Fruit fly (Drosophila melanogaster) whole organism, embryonic: ENCODE measurements around the gene Ssl2.

Source experiments
- Adf1 ChIP-seq: fragments of 200-800 bp; sonication (Bioruptor generic); IDR thresholded peaks from 2 replicates; pipeline ENCODE4 v1.3.6; 2022; ENCODE audit warnings: missing biosample characterization, missing genetic modification characterization
- Aef1 ChIP-seq: fragments of 200-800 bp; sonication (Bioruptor generic); IDR thresholded peaks from 3 replicates; pipeline ENCODE4 v1.3.6; 2022; ENCODE audit warnings: missing biosample characterization, missing genetic modification characterization
- CG12104 ChIP-seq: fragments of 200-800 bp; sonication (Bioruptor generic); optimal IDR thresholded peaks from 3 replicates; lab custom pipeline; 2016; ENCODE audit warnings: missing biosample characterization, missing genetic modification characterization
- CG14050 ChIP-seq: fragments of 200-800 bp; sonication (Bioruptor generic); IDR thresholded peaks from 3 replicates; pipeline ENCODE4 v1.3.6; 2022; ENCODE audit warnings: missing biosample characterization, missing genetic modification characterization
- CG15073 ChIP-seq: fragments of 200-800 bp; sonication (Bioruptor generic); optimal IDR thresholded peaks from 2 replicates; lab custom pipeline; 2016; ENCODE audit warnings: missing biosample characterization, missing genetic modification characterization
- CG1603 ChIP-seq: fragments of 200-800 bp; sonication (Bioruptor generic); optimal IDR thresholded peaks from 2 replicates; lab custom pipeline; 2019; ENCODE audit warnings: missing biosample characterization, mild to moderate bottlenecking, missing genetic modification characterization, moderate library complexity
- CG17829 ChIP-seq: fragments of 200-800 bp; optimal IDR thresholded peaks from 2 replicates; lab custom pipeline; 2019; ENCODE audit warnings: missing biosample characterization, mild to moderate bottlenecking, missing genetic modification characterization, moderate library complexity
- CG1792 ChIP-seq: fragments of 200-800 bp; sonication (Bioruptor generic); optimal IDR thresholded peaks from 2 replicates; lab custom pipeline; 2016; ENCODE audit warnings: missing biosample characterization, missing genetic modification characterization
- CG18262 ChIP-seq: fragments of 200-800 bp; optimal IDR thresholded peaks from 3 replicates; lab custom pipeline; 2019; ENCODE audit warnings: missing biosample characterization, mild to moderate bottlenecking, missing genetic modification characterization, moderate library complexity
- CG2712 ChIP-seq: fragments of 200-800 bp; optimal IDR thresholded peaks from 3 replicates; lab custom pipeline; 2019; ENCODE audit warnings: missing biosample characterization, mild to moderate bottlenecking, missing genetic modification characterization, moderate library complexity
- CG31224 ChIP-seq: fragments of 200-800 bp; sonication (Bioruptor generic); IDR thresholded peaks from 2 replicates; pipeline ENCODE4 v1.3.6; 2022; ENCODE audit warnings: missing biosample characterization, missing genetic modification characterization
- CG31388 ChIP-seq: fragments of 200-800 bp; sonication (Bioruptor generic); optimal IDR thresholded peaks from 2 replicates; lab custom pipeline; 2016; ENCODE audit warnings: missing biosample characterization, missing genetic modification characterization
- CG34422 ChIP-seq: fragments of 200-800 bp; sonication (Bioruptor generic); IDR thresholded peaks from 3 replicates; pipeline ENCODE4 v1.3.6; 2022; ENCODE audit warnings: missing biosample characterization, missing genetic modification characterization
- CG3995 ChIP-seq: fragments of 200-800 bp; sonication (Bioruptor generic); optimal IDR thresholded peaks from 3 replicates; lab custom pipeline; 2016; ENCODE audit warnings: missing biosample characterization, missing genetic modification characterization
- CG4404 ChIP-seq: fragments of 200-800 bp; sonication (Bioruptor generic); IDR thresholded peaks from 2 replicates; pipeline ENCODE4 v1.3.6; 2022; ENCODE audit warnings: missing biosample characterization, missing genetic modification characterization
- CG4617 ChIP-seq: fragments of 200-800 bp; sonication (Bioruptor generic); optimal IDR thresholded peaks from 3 replicates; lab custom pipeline; 2016; ENCODE audit warnings: missing biosample characterization, missing genetic modification characterization, borderline replicate concordance
- CG4730 ChIP-seq: fragments of 200-800 bp; sonication (Bioruptor generic); IDR thresholded peaks from 2 replicates; pipeline ENCODE4 v1.3.6; 2022; ENCODE audit warnings: missing biosample characterization, missing genetic modification characterization
- CG6689 ChIP-seq: fragments of 200-800 bp; sonication (Bioruptor generic); IDR thresholded peaks from 2 replicates; pipeline ENCODE4 v1.3.6; 2022; ENCODE audit warnings: missing biosample characterization, missing genetic modification characterization
- CG6791 ChIP-seq: fragments of 200-800 bp; sonication (Bioruptor generic); IDR thresholded peaks from 3 replicates; pipeline ENCODE4 v1.3.6; 2022; ENCODE audit warnings: missing biosample characterization, missing genetic modification characterization; ENCODE audit not compliant: partially characterized antibody
- Deaf1 ChIP-seq: fragments of 200-800 bp; optimal IDR thresholded peaks from 3 replicates; lab custom pipeline; 2019; ENCODE audit warnings: missing biosample characterization, mild to moderate bottlenecking, missing genetic modification characterization, moderate library complexity
- Dek ChIP-seq: fragments of 200-800 bp; sonication (Bioruptor generic); optimal IDR thresholded peaks from 3 replicates; lab custom pipeline; 2019; ENCODE audit warnings: missing biosample characterization, mild to moderate bottlenecking, missing genetic modification characterization, moderate library complexity
- Dll ChIP-seq: fragments of 200-800 bp; sonication (Bioruptor generic); IDR thresholded peaks from 4 replicates; pipeline ENCODE4 v1.3.6; 2022; ENCODE audit warnings: missing biosample characterization, missing genetic modification characterization; ENCODE audit not compliant: partially characterized antibody
- Doc2 ChIP-seq: fragments of 200-800 bp; sonication (Bioruptor generic); IDR thresholded peaks from 2 replicates; pipeline ENCODE4 v1.3.6; 2022; ENCODE audit warnings: missing biosample characterization, missing genetic modification characterization
- Ets97D ChIP-seq: fragments of 200-800 bp; sonication (Bioruptor generic); optimal IDR thresholded peaks from 3 replicates; lab custom pipeline; 2016; ENCODE audit warnings: missing biosample characterization, missing genetic modification characterization
- Fer3 ChIP-seq: fragments of 200-800 bp; sonication (Bioruptor generic); optimal IDR thresholded peaks from 2 replicates; lab custom pipeline; 2018; ENCODE audit warnings: missing biosample characterization, mild to moderate bottlenecking, missing genetic modification characterization, moderate library complexity
- Med ChIP-seq: fragments of 200-800 bp; sonication (Bioruptor generic); peaks from one replicate; lab custom pipeline; 2016; ENCODE audit warnings: missing biosample characterization, missing genetic modification characterization, mild to moderate bottlenecking, inconsistent platforms, moderate library complexity
- Mrtf ChIP-seq: fragments of 200-800 bp; sonication (Bioruptor generic); IDR thresholded peaks from 3 replicates; pipeline ENCODE4 v1.3.6; 2022; ENCODE audit warnings: missing biosample characterization, missing genetic modification characterization
- NfI ChIP-seq: fragments of 200-800 bp; sonication (Bioruptor generic); optimal IDR thresholded peaks from 3 replicates; lab custom pipeline; 2018; ENCODE audit warnings: missing biosample characterization, mild to moderate bottlenecking, missing genetic modification characterization, moderate library complexity
- Poxn ChIP-seq: fragments of 200-800 bp; sonication (Bioruptor generic); IDR thresholded peaks from 2 replicates; pipeline ENCODE4 v1.3.6; 2022; ENCODE audit warnings: missing biosample characterization, missing genetic modification characterization
- Sry-δ ChIP-seq: fragments of 200-800 bp; sonication (Bioruptor generic); optimal IDR thresholded peaks from 2 replicates; lab custom pipeline; 2016; ENCODE audit warnings: missing biosample characterization, missing genetic modification characterization
- abd-A ChIP-seq: fragments of 200-800 bp; sonication (Bioruptor generic); optimal IDR thresholded peaks from 3 replicates; lab custom pipeline; 2019; ENCODE audit warnings: missing biosample characterization, mild to moderate bottlenecking, missing genetic modification characterization, moderate library complexity
- al ChIP-seq: fragments of 200-800 bp; sonication (Bioruptor generic); IDR thresholded peaks from 2 replicates; pipeline ENCODE4 v1.3.6; 2022; ENCODE audit warnings: missing biosample characterization, missing genetic modification characterization
- ap ChIP-seq: fragments of 200-800 bp; sonication (Bioruptor generic); IDR thresholded peaks from 2 replicates; pipeline ENCODE4 v1.3.6; 2022; ENCODE audit warnings: missing biosample characterization, missing genetic modification characterization
- bigmax ChIP-seq: fragments of 200-800 bp; sonication (Bioruptor generic); optimal IDR thresholded peaks from 2 replicates; lab custom pipeline; 2018; ENCODE audit warnings: missing biosample characterization, mild to moderate bottlenecking, missing genetic modification characterization
- caup ChIP-seq: fragments of 200-800 bp; sonication (Bioruptor generic); optimal IDR thresholded peaks from 3 replicates; lab custom pipeline; 2017; ENCODE audit warnings: missing biosample characterization, mild to moderate bottlenecking, missing genetic modification characterization, moderate library complexity; ENCODE audit not compliant: severe bottlenecking
- crc ChIP-seq: fragments of 200-800 bp; sonication (Bioruptor generic); optimal IDR thresholded peaks from 2 replicates; lab custom pipeline; 2016; ENCODE audit warnings: missing biosample characterization, missing genetic modification characterization
- cwo ChIP-seq: fragments of 200-800 bp; sonication (Bioruptor generic); optimal IDR thresholded peaks from 3 replicates; lab custom pipeline; 2017; ENCODE audit warnings: missing biosample characterization, missing genetic modification characterization, mild to moderate bottlenecking, moderate library complexity, missing genetic modification reagents
- da ChIP-seq: fragments of 200-800 bp; sonication (Bioruptor generic); optimal IDR thresholded peaks from 2 replicates; lab custom pipeline; 2016; ENCODE audit warnings: missing biosample characterization, missing genetic modification characterization
- danr ChIP-seq: fragments of 200-800 bp; sonication (Bioruptor generic); IDR thresholded peaks from 2 replicates; pipeline ENCODE4 v1.3.6; 2022; ENCODE audit warnings: missing biosample characterization, missing genetic modification characterization
- exex ChIP-seq: fragments of 200-800 bp; sonication (Bioruptor generic); optimal IDR thresholded peaks from 4 replicates; lab custom pipeline; 2018; ENCODE audit warnings: missing biosample characterization, mild to moderate bottlenecking, missing genetic modification characterization, moderate library complexity
- gsb ChIP-seq: fragments of 200-800 bp; sonication (Bioruptor generic); IDR thresholded peaks from 2 replicates; pipeline ENCODE4 v1.3.6; 2022; ENCODE audit warnings: missing biosample characterization, missing genetic modification characterization
- knrl ChIP-seq: fragments of 200-800 bp; sonication (Bioruptor generic); IDR thresholded peaks from 3 replicates; pipeline ENCODE4 v1.3.6; 2022; ENCODE audit warnings: missing biosample characterization, missing genetic modification characterization; ENCODE audit not compliant: partially characterized antibody
- pb ChIP-seq: fragments of 200-800 bp; sonication (Bioruptor generic); optimal IDR thresholded peaks from 3 replicates; lab custom pipeline; 2016; ENCODE audit warnings: missing biosample characterization, missing genetic modification characterization
- pros ChIP-seq: fragments of 200-800 bp; sonication (Bioruptor generic); optimal IDR thresholded peaks from 3 replicates; lab custom pipeline; 2019; ENCODE audit warnings: missing biosample characterization, mild to moderate bottlenecking, missing genetic modification characterization, moderate library complexity
- rib ChIP-seq: fragments of 200-800 bp; sonication (Bioruptor generic); IDR thresholded peaks from 2 replicates; pipeline ENCODE4 v1.3.6; 2022; ENCODE audit warnings: missing biosample characterization, missing genetic modification characterization
- salm ChIP-seq: fragments of 200-800 bp; sonication (Bioruptor generic); optimal IDR thresholded peaks from 2 replicates; lab custom pipeline; 2018; ENCODE audit warnings: missing biosample characterization, mild to moderate bottlenecking, missing genetic modification characterization
- shn ChIP-seq: fragments of 200-800 bp; sonication (Bioruptor generic); optimal IDR thresholded peaks from 3 replicates; lab custom pipeline; 2016; ENCODE audit warnings: missing biosample characterization, missing genetic modification characterization
- sim ChIP-seq: fragments of 200-800 bp; sonication (Bioruptor generic); IDR thresholded peaks from 2 replicates; pipeline ENCODE4 v1.3.6; 2022; ENCODE audit warnings: missing biosample characterization, missing genetic modification characterization
- slbo ChIP-seq: fragments of 200-800 bp; sonication (Bioruptor generic); IDR thresholded peaks from 2 replicates; pipeline ENCODE4 v1.3.6; 2022; ENCODE audit warnings: missing biosample characterization, missing genetic modification characterization
- sna ChIP-seq: fragments of 200-800 bp; sonication (Bioruptor generic); IDR thresholded peaks from 2 replicates; pipeline ENCODE4 v1.3.6; 2022; ENCODE audit warnings: missing biosample characterization, missing genetic modification characterization; ENCODE audit not compliant: partially characterized antibody
- so ChIP-seq: fragments of 200-800 bp; sonication (Bioruptor generic); IDR thresholded peaks from 3 replicates; pipeline ENCODE4 v1.3.6; 2022; ENCODE audit warnings: missing biosample characterization, missing genetic modification characterization
- sqz ChIP-seq: fragments of 200-800 bp; sonication (Bioruptor generic); optimal IDR thresholded peaks from 3 replicates; lab custom pipeline; 2018; ENCODE audit warnings: missing biosample characterization, mild to moderate bottlenecking, missing genetic modification characterization
- zfh1 ChIP-seq: fragments of 200-800 bp; sonication (Bioruptor generic); IDR thresholded peaks from 3 replicates; pipeline ENCODE4 v1.3.6; 2022; ENCODE audit warnings: missing biosample characterization, missing genetic modification characterization

The Ssl2 gene

dm6 chr3R:29032542-29032941 lies at the start of gene Ssl2:
Ssl2 (minus strand) TSS chr3R:29032642.
- no peak for TF ChIP-seq da
- TF ChIP-seq Ets97D (GFP tag; lab: Kevin White, UChicago) = no peak
- no peak for TF ChIP-seq CG34422 (GFP tag; lab: Robert Waterston, UW)
- TF ChIP-seq CG6689 = no peak
- TF ChIP-seq caup (GFP tag; lab: Kevin White, UChicago) = no peak
- no peak for TF ChIP-seq CG2712 (tag; lab: Kevin White, UChicago)
- no peak for TF ChIP-seq shn (GFP tag; lab: Kevin White, UChicago)
- no peak for TF ChIP-seq sim
- no peak for TF ChIP-seq Deaf1
- no peak for TF ChIP-seq rib
- no peak for TF ChIP-seq Dek
- no peak for TF ChIP-seq CG31388 (GFP tag; lab: Kevin White, UChicago)
- no peak for TF ChIP-seq ap (GFP tag; lab: Robert Waterston, UW)
- no peak for TF ChIP-seq al
- TF ChIP-seq CG4404 (GFP tag; lab: Robert Waterston, UW) = no peak
- no peak for TF ChIP-seq CG4730 (GFP tag; lab: Robert Waterston, UW)
- no peak for TF ChIP-seq CG6791 (GFP tag; lab: Robert Waterston, UW)
- TF ChIP-seq pb = no peak
- TF ChIP-seq danr (GFP tag; lab: Robert Waterston, UW) = no peak

dm6 chr3R:29082034-29082433 lies 49.6 kb upstream of the Ssl2 start:
- TF ChIP-seq danr (GFP tag; lab: Robert Waterston, UW) (no peak), NfI (GFP tag; lab: Kevin White, UChicago) (no peak), Adf1 (GFP tag; lab: Robert Waterston, UW) (no peak), slbo (no peak), abd-A (tag; lab: Kevin White, UChicago) (peak; percentile 27), CG15073 (GFP tag; lab: Kevin White, UChicago) (no peak), CG17829 (tag; lab: Kevin White, UChicago) (no peak), knrl (GFP tag; lab: Robert Waterston, UW) (no peak), so (no peak), CG3995 (GFP tag; lab: Kevin White, UChicago) (no peak), Poxn (no peak), CG1603 (tag; lab: Kevin White, UChicago) (no peak), Sry-δ (GFP tag; lab: Kevin White, UChicago) (no peak), bigmax (GFP tag; lab: Kevin White, UChicago) (no peak), CG14050 (no peak), crc (no peak), pros (GFP tag; lab: Kevin White, UChicago) (peak; percentile 12), Aef1 (no peak), Doc2 (no peak), cwo (peak; percentile 72), salm (tag; lab: Kevin White, UChicago) (no peak), CG18262 (no peak), zfh1 (GFP tag; lab: Robert Waterston, UW) (0 out of 3 replicates have a peak, but pooled peaks have one; percentile 9), CG31224 (no peak), CG4617 (GFP tag; lab: Kevin White, UChicago) (no peak), Fer3 (tag; lab: Kevin White, UChicago) (no peak), exex (tag; lab: Kevin White, UChicago) (no peak), sna (no peak), gsb (GFP tag; lab: Robert Waterston, UW) (no peak), Dll (no peak), Med (peak; percentile 44), Mrtf (GFP tag; lab: Robert Waterston, UW) (no peak), sqz (GFP tag; lab: Kevin White, UChicago) (peak; percentile 1), CG1792 (no peak), CG12104 (GFP tag; lab: Kevin White, UChicago) (no peak)
